Worm (Caenorhabditis elegans) whole organism, L1 larva: Measurements from ENCODE around the gene F26A1.3.

Source experiments
- C34B4.2 ChIP-seq: sonication (generic microtip); optimal IDR thresholded peaks from 2 replicates; lab custom pipeline; 2017; ENCODE audit warnings: mild to moderate bottlenecking, missing genetic modification characterization, missing compliant biosample characterization
- F16B12.6 ChIP-seq: fragments of 150-350 bp; optimal IDR thresholded peaks from 2 replicates; lab custom pipeline; 2014; ENCODE audit warnings: missing biosample characterization, missing genetic modification characterization
- blmp-1 ChIP-seq: fragments of 150-350 bp; optimal IDR thresholded peaks from 2 replicates; lab custom pipeline; 2014; ENCODE audit warnings: missing biosample characterization, missing genetic modification characterization
- ceh-8 ChIP-seq: fragments of 200-800 bp; sonication (Bioruptor generic); optimal IDR thresholded peaks from 2 replicates; lab custom pipeline; 2018; ENCODE audit warnings: mild to moderate bottlenecking, missing genetic modification characterization, moderate library complexity, missing compliant biosample characterization
- ceh-82 ChIP-seq, 3 experiments: fragments of 150-350 bp in 1 of 3; sonication (generic microtip) in 2 of 3; optimal IDR thresholded peaks; 2 replicates each; lab custom pipeline; 2014 to 2017; ENCODE audit warnings: missing biosample characterization in 3 of 3, missing genetic modification characterization in 3 of 3
- ceh-90 ChIP-seq: sonication (generic microtip); optimal IDR thresholded peaks from 2 replicates; lab custom pipeline; 2016; ENCODE audit warnings: missing genetic modification characterization, missing compliant biosample characterization
- dpl-1 ChIP-seq, 3 experiments: fragments of 150-350 bp in 2 of 3; sonication (generic microtip) in 1 of 3; optimal IDR thresholded peaks; 2 replicates each; lab custom pipeline; 2014 to 2017; ENCODE audit warnings: missing biosample characterization in 3 of 3, missing genetic modification characterization in 3 of 3, missing genetic modification reagents in 3 of 3
- dsc-1 ChIP-seq: sonication (generic microtip); optimal IDR thresholded peaks from 2 replicates; lab custom pipeline; 2016; ENCODE audit warnings: mild to moderate bottlenecking, missing genetic modification characterization, missing compliant biosample characterization
- efl-1 ChIP-seq, 4 experiments: fragments of 150-350 bp; optimal IDR thresholded peaks in 3 of 4; peaks in 1 of 4; 1 replicate in 1 of 4; 2 replicates in 3 of 4; lab custom pipeline; 2014; ENCODE audit warnings: missing biosample characterization in 2 of 4, missing genetic modification characterization in 2 of 4, missing genetic modification reagents in 2 of 4
- egl-13 ChIP-seq: sonication (generic microtip); optimal IDR thresholded peaks from 2 replicates; lab custom pipeline; 2016; ENCODE audit warnings: missing genotype, missing genetic modification reagents, missing genetic modification characterization, missing compliant biosample characterization
- egl-27 ChIP-seq, 2 experiments: fragments of 150-350 bp in 1 of 2; sonication (generic microtip); optimal IDR thresholded peaks; 3 replicates each; lab custom pipeline; 2017 to 2018; ENCODE audit warnings: missing biosample characterization in 2 of 2, missing genetic modification characterization in 2 of 2, missing genetic modification reagents in 2 of 2
- fkh-4 ChIP-seq: sonication (generic microtip); optimal IDR thresholded peaks from 2 replicates; lab custom pipeline; 2016; ENCODE audit warnings: missing compliant biosample characterization, missing genetic modification characterization, borderline replicate concordance
- fkh-8 ChIP-seq: sonication (generic microtip); optimal IDR thresholded peaks from 2 replicates; lab custom pipeline; 2016; ENCODE audit warnings: mild to moderate bottlenecking, missing genetic modification characterization, missing compliant biosample characterization
- grh-1 ChIP-seq: fragments of 200-800 bp; sonication (Bioruptor generic); IDR thresholded peaks from 2 replicates; pipeline ENCODE4 v1.3.6; 2022; ENCODE audit warnings: missing genetic modification reagents, missing genetic modification characterization, missing compliant biosample characterization
- hlh-17 ChIP-seq: fragments of 200-800 bp; sonication (Bioruptor generic); optimal IDR thresholded peaks from 2 replicates; lab custom pipeline; 2018; ENCODE audit warnings: missing genetic modification characterization, mild to moderate bottlenecking, missing compliant biosample characterization, moderate library complexity, borderline replicate concordance
- irx-1 ChIP-seq: sonication (generic microtip); optimal IDR thresholded peaks from 2 replicates; lab custom pipeline; 2016; ENCODE audit warnings: missing genetic modification characterization, missing compliant biosample characterization
- isw-1 ChIP-seq: fragments of 200-800 bp; sonication (Bioruptor generic); IDR thresholded peaks from 2 replicates; pipeline ENCODE4 v1.3.6; 2022; ENCODE audit warnings: missing genetic modification characterization, missing compliant biosample characterization
- jun-1 ChIP-seq: fragments of 150-350 bp; optimal IDR thresholded peaks from 2 replicates; lab custom pipeline; 2014; ENCODE audit warnings: missing biosample characterization, missing genetic modification reagents, missing genetic modification characterization
- lin-13 ChIP-seq: fragments of 150-350 bp; optimal IDR thresholded peaks from 2 replicates; lab custom pipeline; 2014; ENCODE audit warnings: missing biosample characterization, missing genetic modification reagents, missing genetic modification characterization
- lin-39 ChIP-seq: fragments of 150-350 bp; optimal IDR thresholded peaks from 2 replicates; lab custom pipeline; 2014; ENCODE audit warnings: missing biosample characterization, missing genetic modification reagents, missing genetic modification characterization
- lsy-2 ChIP-seq, 2 experiments: fragments of 150-350 bp; optimal IDR thresholded peaks; 2 replicates each; lab custom pipeline; 2014; ENCODE audit warnings: missing biosample characterization in 2 of 2, missing genetic modification characterization in 2 of 2
- mdl-1 ChIP-seq, 2 experiments: fragments of 150-350 bp; optimal IDR thresholded peaks; 2 replicates each; lab custom pipeline; 2014 to 2017; ENCODE audit warnings: missing biosample characterization in 2 of 2, missing genetic modification characterization in 2 of 2, inconsistent platforms in 1 of 2
- nhr-19 ChIP-seq: fragments of 200-800 bp; sonication (Bioruptor generic); conservative IDR thresholded peaks from 2 replicates; pipeline ENCODE4 v1.3.6; 2022; ENCODE audit warnings: missing genetic modification characterization, missing compliant biosample characterization
- nhr-28 ChIP-seq: fragments of 150-350 bp; optimal IDR thresholded peaks from 2 replicates; lab custom pipeline; 2014; ENCODE audit warnings: missing biosample characterization, missing genetic modification characterization
- nhr-47 ChIP-seq: sonication (generic microtip); optimal IDR thresholded peaks from 2 replicates; lab custom pipeline; 2016; ENCODE audit warnings: mild to moderate bottlenecking, missing genetic modification characterization, moderate library complexity, missing compliant biosample characterization
- nhr-76 ChIP-seq: sonication (generic microtip); optimal IDR thresholded peaks from 2 replicates; lab custom pipeline; 2017; ENCODE audit warnings: missing biosample characterization, missing genetic modification characterization
- nhr-77 ChIP-seq: fragments of 150-350 bp; optimal IDR thresholded peaks from 2 replicates; lab custom pipeline; 2014; ENCODE audit warnings: missing biosample characterization, missing genetic modification characterization
- nhr-85 ChIP-seq: sonication (generic microtip); peaks from one replicate; lab custom pipeline; 2016; ENCODE audit warnings: missing genetic modification characterization, inconsistent platforms, missing compliant biosample characterization
- pqm-1 ChIP-seq: sonication (generic microtip); optimal IDR thresholded peaks from 3 replicates; lab custom pipeline; 2017; ENCODE audit warnings: missing biosample characterization, missing genetic modification characterization
- rnt-1 ChIP-seq: sonication (generic microtip); optimal IDR thresholded peaks from 2 replicates; lab custom pipeline; 2016; ENCODE audit warnings: mild to moderate bottlenecking, missing genetic modification characterization, moderate library complexity, missing compliant biosample characterization
- skn-1 ChIP-seq: fragments of 150-350 bp; optimal IDR thresholded peaks from 2 replicates; lab custom pipeline; 2014; ENCODE audit warnings: missing biosample characterization, missing genetic modification characterization
- swsn-7 ChIP-seq: sonication (generic microtip); optimal IDR thresholded peaks from 2 replicates; lab custom pipeline; 2016; ENCODE audit warnings: missing genetic modification characterization, missing compliant biosample characterization
- tbx-2 ChIP-seq: sonication (generic microtip); optimal IDR thresholded peaks from 2 replicates; lab custom pipeline; 2016; ENCODE audit warnings: missing genetic modification characterization, missing compliant biosample characterization
- unc-130 ChIP-seq: fragments of 150-350 bp; optimal IDR thresholded peaks from 2 replicates; lab custom pipeline; 2017; ENCODE audit warnings: missing biosample characterization, missing genetic modification characterization, inconsistent platforms
- unc-30 ChIP-seq: sonication (generic microtip); optimal IDR thresholded peaks from 2 replicates; lab custom pipeline; 2017; ENCODE audit warnings: missing biosample characterization, missing genetic modification characterization
- unc-62 ChIP-seq: fragments of 150-350 bp; optimal IDR thresholded peaks from 2 replicates; lab custom pipeline; 2014; ENCODE audit warnings: missing biosample characterization, missing genetic modification reagents, missing genetic modification characterization
- unc-86 ChIP-seq: sonication (generic microtip); optimal IDR thresholded peaks from 2 replicates; lab custom pipeline; 2016; ENCODE audit warnings: missing genetic modification characterization, missing compliant biosample characterization
- unc-98 ChIP-seq: fragments of 200-800 bp; sonication (Bioruptor generic); IDR thresholded peaks from 2 replicates; pipeline ENCODE4 v1.3.6; 2022; ENCODE audit warnings: missing genetic modification characterization, missing compliant biosample characterization
- vab-15 ChIP-seq: sonication (generic microtip); optimal IDR thresholded peaks from 2 replicates; lab custom pipeline; 2017; ENCODE audit warnings: missing genotype, mild to moderate bottlenecking, missing genetic modification characterization, missing compliant biosample characterization
- xbp-1 ChIP-seq: sonication (generic microtip); optimal IDR thresholded peaks from 2 replicates; lab custom pipeline; 2016; ENCODE audit warnings: missing genetic modification characterization, missing compliant biosample characterization
- zip-4 ChIP-seq: fragments of 200-800 bp; sonication (Bioruptor generic); optimal IDR thresholded peaks from 2 replicates; lab custom pipeline; 2018; ENCODE audit warnings: mild to moderate bottlenecking, missing genetic modification characterization, moderate library complexity, missing compliant biosample characterization
- ztf-4 ChIP-seq: fragments of 150-350 bp; optimal IDR thresholded peaks from 2 replicates; lab custom pipeline; 2014; ENCODE audit warnings: missing biosample characterization, missing genetic modification characterization

F26A1.3 gene

DNA sequence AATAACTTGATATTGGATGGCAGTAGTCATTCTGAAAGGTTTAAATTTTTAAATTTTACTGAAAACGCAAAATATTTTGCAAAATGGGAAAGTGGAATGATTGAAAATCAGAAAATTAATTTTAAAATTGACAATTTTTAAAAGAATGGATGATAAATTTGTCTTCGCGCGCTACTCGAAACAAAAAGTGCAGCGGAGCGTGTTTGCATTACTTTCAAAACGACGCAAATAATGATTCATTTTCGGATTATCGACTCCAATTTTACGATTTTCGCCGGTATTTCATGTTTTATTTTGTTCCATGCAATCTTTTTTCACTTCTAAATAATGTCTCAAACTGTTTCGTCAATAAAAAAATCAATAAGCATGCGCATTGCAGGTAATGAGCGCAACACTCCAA, 51.6 kb downstream of the F26A1.3 start, which contains the start of the genes tost-1 and arx-6 (continued):
- TF ChIP-seq nhr-77 (tag; lab: Kevin White, UChicago) (no peak), lin-13 (GFP tag; lab: Kevin White, UChicago) (no peak), nhr-76 (tag; lab: Kevin White, UChicago) (no peak), hlh-17 (no peak), vab-15 (tag; lab: Kevin White, UChicago) (no peak), F16B12.6 (tag; lab: Kevin White, UChicago) (peak; percentile 4), jun-1 (tag; lab: Kevin White, UChicago) (no peak), unc-98 (GFP tag; lab: Robert Waterston, UW) (no peak), nhr-85 (tag; lab: Kevin White, UChicago) (no peak), zip-4 (GFP tag; lab: Kevin White, UChicago) (no peak), fkh-4 (tag; lab: Kevin White, UChicago) (no peak), irx-1 (tag; lab: Kevin White, UChicago) (no peak), ceh-90 (tag; lab: Kevin White, UChicago) (no peak), nhr-28 (tag; lab: Kevin White, UChicago) (no peak), egl-27 (tag; optimal IDR thresholded peaks at IDR 0.05; lab: Kevin White, UChicago) (no peak), efl-1 (optimal IDR thresholded peaks at IDR 0.05; lab: Kevin White, UChicago) (peak; percentile 90 to 96), efl-1 (GFP tag; optimal IDR thresholded peaks at IDR 0.05 in 1 of 2; lab: Kevin White, UChicago) (peak; percentile 90 to 99), mdl-1 (tag; optimal IDR thresholded peaks at IDR 0.05; lab: Kevin White, UChicago) (no peak), isw-1 (no peak), unc-62 (no peak), dsc-1 (tag; lab: Kevin White, UChicago) (no peak), egl-13 (tag; lab: Kevin White, UChicago) (no peak), xbp-1 (tag; lab: Kevin White, UChicago) (peak; percentile 36), lin-39 (tag; lab: Kevin White, UChicago) (no peak), ceh-8 (GFP tag; lab: Kevin White, UChicago) (no peak), C34B4.2 (tag; lab: Kevin White, UChicago) (no peak), pqm-1 (tag; lab: Kevin White, UChicago) (no peak), lsy-2 (tag; optimal IDR thresholded peaks at IDR 0.05; lab: Kevin White, UChicago) (peak; percentile 42 to 73), unc-30 (tag; lab: Kevin White, UChicago) (no peak), ceh-82 (tag; optimal IDR thresholded peaks at IDR 0.05; lab: Kevin White, UChicago) (peak in 2 of 3 experiments; percentile 2 to 30), tbx-2 (peak; percentile 27), dpl-1 (GFP tag; optimal IDR thresholded peaks at IDR 0.05; lab: Kevin White, UChicago) (peak; percentile 84 to 92 (median 89)), unc-130 (no peak), skn-1 (tag; lab: Kevin White, UChicago) (peak; percentile 69), grh-1 (GFP tag; lab: Robert Waterston, UW) (no peak), unc-86 (tag; lab: Kevin White, UChicago) (no peak), nhr-19 (peak; percentile 20; the same call in 1 of the 2 replicates), rnt-1 (peak; percentile 41), swsn-7 (tag; lab: Kevin White, UChicago) (peak; percentile 23), fkh-8 (peak; percentile 16), nhr-47 (tag; lab: Kevin White, UChicago) (peak; percentile 48), ztf-4 (tag; lab: Kevin White, UChicago) (no peak), blmp-1 (tag; lab: Kevin White, UChicago) (peak; percentile 46)
- TF ChIP-seq, all 84 proteins: peak for 24
